Worm (Caenorhabditis elegans) whole organism, L2 larva: ENCODE results near the gene B0546.4.

Experiments used
- alr-1 ChIP-seq: fragments of 150-350 bp; optimal IDR thresholded peaks from 2 replicates; lab custom pipeline; 2014; ENCODE audit warnings: missing biosample characterization, missing genetic modification characterization
- lin-39 ChIP-seq: fragments of 150-350 bp; optimal IDR thresholded peaks from 2 replicates; lab custom pipeline; 2014; ENCODE audit warnings: missing biosample characterization, missing genetic modification reagents, missing genetic modification characterization

ce11 chrIV:3422516-3422915 lies 38.6 kb upstream of the B0546.4 start, which contains the start of gene C04C3.6:
- no peak for TF ChIP-seq lin-39
- TF ChIP-seq alr-1 (tag; lab: Kevin White, UChicago) = no peak
